Fruit fly (Drosophila melanogaster): ENCODE results near the gene CG3690.

CG3690 gene

DNA sequence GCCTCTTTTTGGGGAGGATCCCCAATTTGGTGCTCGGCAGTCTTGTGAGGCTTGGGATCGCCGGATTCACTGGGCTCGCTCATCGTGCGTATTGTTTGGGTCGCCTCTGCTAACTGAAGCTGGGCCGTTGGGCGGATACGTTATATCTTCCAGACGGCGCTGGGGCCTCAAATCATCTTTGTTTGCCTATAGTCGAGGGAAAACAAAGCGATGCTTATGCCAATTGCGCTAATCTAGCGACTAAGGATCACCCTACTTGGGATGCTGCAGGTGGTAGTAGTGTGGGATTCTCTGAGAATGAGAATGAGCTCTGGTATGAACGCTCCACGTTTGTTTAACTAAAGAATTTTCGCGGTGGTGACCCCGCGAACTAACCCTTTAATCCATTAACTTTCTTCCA is at the start of gene CG3690:
Gene CG3690, minus strand, starts transcription at position 101 of the 400 bp plus-strand sequence.
- TF ChIP-seq insv (optimal IDR thresholded peaks at IDR 0.05) = no peak
- no peak for TF ChIP-seq ttk (optimal IDR thresholded peaks at IDR 0.05)
- TF ChIP-seq h (optimal IDR thresholded peaks at IDR 0.05) = no peak
- TF ChIP-seq psq (optimal IDR thresholded peaks at IDR 0.05) = no peak
- no peak for TF ChIP-seq Sin3A (optimal IDR thresholded peaks at IDR 0.05)
- TF ChIP-seq Myc (optimal IDR thresholded peaks at IDR 0.05) = no peak

DNA sequence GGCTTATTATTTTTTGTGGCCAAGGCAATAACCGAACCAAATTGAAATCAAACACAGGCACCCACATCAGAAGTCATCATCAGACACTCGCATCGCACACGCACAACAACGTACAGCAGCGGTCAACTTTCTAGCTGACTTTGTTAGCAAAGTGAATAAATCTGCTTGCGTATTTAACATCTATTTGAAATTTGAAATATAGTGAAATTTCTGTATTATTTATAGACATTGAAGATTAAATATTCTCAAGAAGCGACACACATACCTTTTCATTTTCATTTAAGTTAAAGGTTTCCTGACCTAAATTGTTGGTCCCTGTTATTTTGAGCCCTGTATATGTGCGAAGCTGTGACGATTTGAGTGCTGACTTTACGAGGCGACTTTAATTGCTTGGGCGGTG is 47.2 kb upstream of the CG3690 start:
- TF ChIP-seq insv (optimal IDR thresholded peaks at IDR 0.05) (no peak), ttk (optimal IDR thresholded peaks at IDR 0.05) (no peak), h (optimal IDR thresholded peaks at IDR 0.05) (no peak), psq (optimal IDR thresholded peaks at IDR 0.05) (no peak), Myc (optimal IDR thresholded peaks at IDR 0.05) (no peak), Sin3A (optimal IDR thresholded peaks at IDR 0.05) (no peak)

DNA sequence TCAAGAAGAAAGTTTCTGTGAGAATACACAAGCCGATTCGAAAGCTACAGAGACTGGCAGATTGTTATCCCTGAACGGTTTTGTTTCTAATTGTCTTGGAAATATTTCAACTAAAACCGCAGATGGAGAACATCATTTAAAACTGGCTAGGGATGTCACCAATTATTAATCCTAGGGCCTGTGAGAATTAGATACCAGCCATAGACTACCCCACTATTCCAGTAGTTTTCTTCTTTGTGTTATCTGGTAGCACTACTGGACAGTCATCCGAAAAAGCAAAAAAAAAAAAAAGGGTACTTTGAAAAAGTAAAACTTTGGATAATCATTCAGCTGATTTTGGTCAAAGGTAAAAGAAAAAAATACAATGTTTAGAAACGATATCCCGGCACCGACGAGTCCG is 38.5 kb upstream of the CG3690 start, which contains the start of gene CG18823:
Gene CG18823, plus strand, starts transcription at position 301 of the 400 bp plus-strand sequence.
- no peak for TF ChIP-seq ttk (optimal IDR thresholded peaks at IDR 0.05)
- no peak for TF ChIP-seq insv (optimal IDR thresholded peaks at IDR 0.05)
- TF ChIP-seq Myc (optimal IDR thresholded peaks at IDR 0.05) = no peak
- TF ChIP-seq psq (optimal IDR thresholded peaks at IDR 0.05) = no peak
- no peak for TF ChIP-seq h (optimal IDR thresholded peaks at IDR 0.05)
- no peak for TF ChIP-seq Sin3A (optimal IDR thresholded peaks at IDR 0.05)

DNA sequence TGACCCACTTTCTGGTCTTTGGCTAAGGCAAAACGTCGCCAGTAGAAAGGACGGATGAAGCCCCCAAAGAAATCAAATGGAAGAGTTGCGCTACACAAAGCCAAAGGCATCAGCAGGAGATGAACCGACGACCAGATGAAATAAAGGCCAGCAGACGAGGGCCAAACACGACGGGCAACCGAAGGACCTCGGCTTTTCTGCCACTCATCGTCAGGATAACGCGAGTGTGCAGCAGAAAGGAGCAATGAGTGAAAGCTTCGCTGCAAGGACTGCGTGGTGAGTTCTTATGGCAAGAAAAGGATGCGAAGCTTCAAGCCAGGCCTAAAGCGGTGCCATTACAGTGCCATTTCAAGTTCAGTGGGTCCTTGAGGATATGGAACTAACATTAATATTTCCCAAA is 34.2 kb upstream of the CG3690 start:
- TF ChIP-seq Myc (optimal IDR thresholded peaks at IDR 0.05) (no peak), Sin3A (optimal IDR thresholded peaks at IDR 0.05) (no peak), h (optimal IDR thresholded peaks at IDR 0.05) (no peak), insv (optimal IDR thresholded peaks at IDR 0.05) (no peak), ttk (optimal IDR thresholded peaks at IDR 0.05) (no peak), psq (optimal IDR thresholded peaks at IDR 0.05) (no peak)

DNA sequence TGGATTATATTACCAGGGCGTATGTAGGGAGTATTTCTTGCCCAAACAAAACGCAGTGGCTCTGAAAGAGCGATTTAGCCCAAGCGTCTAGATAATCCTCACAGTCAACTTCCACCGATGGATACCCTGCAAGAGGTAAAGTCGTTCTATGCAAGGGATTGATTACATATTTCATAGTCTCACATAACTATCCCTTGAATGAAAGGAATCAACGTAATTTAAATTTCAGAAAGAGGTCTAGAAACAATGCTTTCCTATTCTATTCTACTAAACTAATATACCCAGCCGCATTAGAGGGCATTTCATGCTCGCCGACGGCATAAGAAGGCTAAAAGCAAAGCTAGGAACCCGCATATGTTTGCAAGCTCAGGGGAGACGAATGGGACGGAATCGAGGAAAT is 15.1 kb upstream of the CG3690 start:
- TF ChIP-seq Myc (optimal IDR thresholded peaks at IDR 0.05) (no peak), Sin3A (optimal IDR thresholded peaks at IDR 0.05) (no peak), ttk (optimal IDR thresholded peaks at IDR 0.05) (no peak), h (optimal IDR thresholded peaks at IDR 0.05) (no peak), insv (optimal IDR thresholded peaks at IDR 0.05) (no peak), psq (optimal IDR thresholded peaks at IDR 0.05) (no peak)

DNA sequence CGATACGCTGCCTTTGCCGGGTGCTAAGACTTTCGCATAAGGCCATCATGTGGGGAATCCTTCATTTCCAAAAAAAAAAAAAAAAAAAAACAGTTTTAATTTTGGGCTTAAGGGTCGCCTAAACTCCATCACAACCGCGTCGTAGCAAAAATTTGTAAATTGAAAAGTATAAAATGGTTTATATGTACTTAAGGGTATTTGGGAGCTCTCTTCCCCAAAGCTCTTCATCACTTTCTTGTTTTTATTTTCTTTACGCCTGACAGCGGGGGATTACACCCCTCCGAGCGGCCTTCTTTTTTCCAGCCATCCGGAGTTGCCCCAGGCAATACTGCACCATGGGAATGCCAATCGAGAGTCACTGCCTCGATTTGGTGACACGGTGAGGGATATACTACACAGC is 12.3 kb upstream of the CG3690 start:
- TF ChIP-seq Sin3A (optimal IDR thresholded peaks at IDR 0.05) = no peak
- TF ChIP-seq insv (optimal IDR thresholded peaks at IDR 0.05) = no peak
- TF ChIP-seq psq (optimal IDR thresholded peaks at IDR 0.05) = no peak
- TF ChIP-seq Myc (optimal IDR thresholded peaks at IDR 0.05) = no peak
- no peak for TF ChIP-seq h (optimal IDR thresholded peaks at IDR 0.05)
- TF ChIP-seq ttk (optimal IDR thresholded peaks at IDR 0.05) = no peak

DNA sequence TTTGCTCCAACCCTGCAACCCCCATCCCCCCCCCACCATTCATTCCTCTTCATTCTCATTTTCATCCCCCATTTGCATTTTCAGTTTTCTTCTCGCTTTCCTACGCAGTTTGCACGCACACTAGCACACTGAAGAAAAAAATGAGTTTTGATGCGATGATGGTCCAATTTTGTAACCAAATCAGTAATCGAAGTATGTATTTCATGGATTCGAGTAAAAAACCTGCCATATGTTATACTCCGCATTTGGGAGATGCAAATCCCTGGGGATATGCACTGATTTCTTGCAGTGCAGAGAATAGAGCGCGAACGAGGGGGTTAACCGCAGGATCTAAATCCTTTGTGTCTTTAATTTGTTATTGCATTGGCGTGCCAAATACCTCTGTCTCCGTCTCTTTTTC is 4.2 kb upstream of the CG3690 start:
- no peak for TF ChIP-seq Sin3A (optimal IDR thresholded peaks at IDR 0.05)
- no peak for TF ChIP-seq psq (optimal IDR thresholded peaks at IDR 0.05)
- TF ChIP-seq insv (optimal IDR thresholded peaks at IDR 0.05) = no peak
- TF ChIP-seq ttk (optimal IDR thresholded peaks at IDR 0.05) = no peak
- no peak for TF ChIP-seq h (optimal IDR thresholded peaks at IDR 0.05)
- TF ChIP-seq Myc (optimal IDR thresholded peaks at IDR 0.05) = no peak

DNA sequence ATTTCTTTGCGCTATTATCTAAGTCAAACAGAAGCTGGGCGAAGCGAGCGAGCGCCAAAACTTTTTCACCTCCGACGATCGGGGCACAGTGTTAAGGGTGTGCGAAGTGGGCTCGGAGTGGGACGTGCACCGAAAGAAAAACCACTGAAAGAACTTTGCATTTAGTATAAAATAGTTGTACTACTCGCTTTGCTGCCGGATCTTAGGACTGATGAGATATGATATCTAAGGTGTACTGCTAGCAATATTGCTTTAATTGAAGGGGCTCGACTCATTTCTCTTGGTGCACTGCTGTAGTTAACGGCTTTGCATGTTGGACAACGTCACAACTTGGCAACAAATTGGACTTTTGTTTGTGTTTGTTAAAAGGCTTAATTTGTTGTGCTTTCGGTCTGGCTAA is 2.1 kb upstream of the CG3690 start:
- TF ChIP-seq psq (optimal IDR thresholded peaks at IDR 0.05) = no peak
- TF ChIP-seq Sin3A (optimal IDR thresholded peaks at IDR 0.05) = no peak
- TF ChIP-seq insv (optimal IDR thresholded peaks at IDR 0.05) = no peak
- no peak for TF ChIP-seq h (optimal IDR thresholded peaks at IDR 0.05)
- TF ChIP-seq Myc (optimal IDR thresholded peaks at IDR 0.05) = no peak
- TF ChIP-seq ttk (optimal IDR thresholded peaks at IDR 0.05) = no peak

DNA sequence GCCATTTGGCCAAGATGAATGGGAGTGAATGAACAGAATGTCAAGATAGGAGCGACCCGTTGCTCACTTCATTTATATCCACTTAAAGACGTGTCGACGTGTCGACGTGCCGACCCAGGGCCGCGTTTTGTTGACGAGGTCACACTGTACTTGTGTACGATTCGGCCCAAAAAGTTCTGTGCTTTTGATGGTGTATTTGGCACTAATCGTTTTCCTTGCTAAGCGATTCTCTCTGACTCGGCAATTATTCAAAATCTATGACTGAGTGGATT is 3.5 kb downstream of the CG3690 start:
- TF ChIP-seq psq (optimal IDR thresholded peaks at IDR 0.05) (no peak), ttk (optimal IDR thresholded peaks at IDR 0.05) (no peak), insv (optimal IDR thresholded peaks at IDR 0.05) (no peak), Sin3A (optimal IDR thresholded peaks at IDR 0.05) (no peak), Myc (optimal IDR thresholded peaks at IDR 0.05) (no peak), h (optimal IDR thresholded peaks at IDR 0.05) (no peak)

DNA sequence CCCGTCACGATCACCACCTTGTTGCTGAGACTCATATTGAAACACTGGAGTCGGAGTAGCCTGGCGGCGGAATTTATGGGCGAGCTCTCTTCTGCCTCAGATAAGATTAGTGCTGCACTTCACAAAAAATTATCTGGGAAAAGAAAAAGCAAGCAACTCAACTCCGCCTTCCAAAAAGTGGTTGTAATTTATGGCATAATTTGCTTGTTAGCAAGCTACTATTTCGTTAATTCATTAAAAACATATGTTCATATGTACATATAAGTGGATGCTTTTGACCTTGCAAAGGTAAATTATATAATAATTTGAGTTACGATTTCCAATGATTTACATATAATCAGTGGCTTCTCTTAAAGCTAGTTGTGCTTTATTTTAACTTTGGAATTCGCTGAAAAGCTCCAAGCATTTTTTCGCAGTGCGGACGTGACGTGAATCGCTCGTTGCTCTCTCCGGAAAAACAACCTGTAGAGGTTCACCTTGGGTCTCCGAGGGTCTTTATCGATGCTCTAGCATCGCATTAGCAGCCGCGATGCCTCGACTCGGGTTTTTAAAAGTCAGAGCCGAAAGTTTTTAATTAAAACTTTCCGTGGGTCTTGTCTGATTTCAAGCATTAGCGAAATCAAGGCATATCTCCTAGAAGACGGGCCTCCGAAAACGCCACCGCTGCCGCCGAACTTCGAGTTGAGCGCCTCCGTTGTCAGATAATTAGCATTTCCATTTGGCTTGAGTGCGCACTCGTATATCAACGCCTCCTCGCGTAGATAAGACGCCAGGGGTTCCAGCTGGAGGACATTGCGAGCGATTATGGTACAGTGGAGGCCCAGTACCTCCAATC is 4.0 kb downstream of the CG3690 start, which contains the start of gene CG3699:
Gene CG3699, minus strand, starts transcription at position 51 of the 835 bp plus-strand sequence.
- TF ChIP-seq insv (optimal IDR thresholded peaks at IDR 0.05) (no peak), ttk (optimal IDR thresholded peaks at IDR 0.05) (no peak), Myc (optimal IDR thresholded peaks at IDR 0.05) (no peak), Sin3A (optimal IDR thresholded peaks at IDR 0.05) (no peak), h (optimal IDR thresholded peaks at IDR 0.05) (no peak), psq (optimal IDR thresholded peaks at IDR 0.05) (no peak)

DNA sequence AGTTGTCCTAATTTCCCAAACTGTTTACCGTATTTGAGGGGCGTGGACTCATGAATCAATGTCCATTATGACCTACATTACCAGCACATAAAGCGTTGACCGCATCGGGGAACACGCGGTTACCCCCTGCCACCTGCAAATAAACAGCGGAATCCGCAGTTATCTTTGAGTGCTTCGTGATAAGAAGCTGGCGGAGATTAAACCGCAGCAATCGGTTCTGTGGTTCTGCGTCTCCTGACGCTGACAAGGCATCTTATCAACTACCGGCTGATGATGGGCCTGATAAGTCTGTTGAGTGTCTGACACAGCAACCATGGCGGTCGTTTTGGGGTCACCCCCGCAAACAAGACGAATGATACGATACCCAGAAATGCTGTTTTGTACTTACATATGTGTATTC is 5.5 kb downstream of the CG3690 start:
- TF ChIP-seq h (optimal IDR thresholded peaks at IDR 0.05) = no peak
- TF ChIP-seq psq (optimal IDR thresholded peaks at IDR 0.05) = no peak
- TF ChIP-seq insv (optimal IDR thresholded peaks at IDR 0.05) = no peak
- TF ChIP-seq ttk (optimal IDR thresholded peaks at IDR 0.05) = no peak
- no peak for TF ChIP-seq Myc (optimal IDR thresholded peaks at IDR 0.05)
- TF ChIP-seq Sin3A (optimal IDR thresholded peaks at IDR 0.05) = no peak

DNA sequence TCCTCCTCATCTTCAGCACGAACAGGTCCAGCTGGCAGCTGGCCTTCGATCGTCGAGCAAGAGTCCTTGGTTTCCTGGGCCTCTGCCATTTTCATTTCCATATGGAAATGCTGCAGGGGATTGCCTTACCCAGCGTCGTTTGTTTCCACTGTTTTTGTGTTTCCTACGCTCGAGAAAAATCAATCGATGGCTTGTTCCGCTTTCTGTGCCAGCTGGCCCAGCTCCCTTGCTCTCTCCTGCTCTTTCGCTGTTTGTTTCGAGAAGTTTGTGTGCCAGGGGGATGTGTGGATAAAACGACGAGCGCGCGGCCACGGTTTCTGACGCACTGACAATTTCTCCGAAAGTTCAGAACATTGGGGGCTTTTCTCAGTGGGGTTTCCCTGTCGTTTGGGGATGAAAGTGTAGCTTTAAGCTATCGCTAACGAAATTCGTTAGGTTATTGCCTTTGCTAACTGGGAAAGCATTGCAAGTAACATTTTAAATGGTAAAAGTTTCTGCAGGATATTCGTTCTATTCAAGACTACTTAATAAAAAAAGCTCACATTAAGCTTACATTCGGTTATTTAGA is 6.2 kb downstream of the CG3690 start, which contains the start of gene CG3703:
Gene CG3703, minus strand, starts transcription at position 328 of the 568 bp plus-strand sequence.
- TF ChIP-seq h (optimal IDR thresholded peaks at IDR 0.05) (no peak), psq (optimal IDR thresholded peaks at IDR 0.05) (no peak), insv (optimal IDR thresholded peaks at IDR 0.05) (no peak), Myc (optimal IDR thresholded peaks at IDR 0.05) (no peak), ttk (optimal IDR thresholded peaks at IDR 0.05) (no peak)
